Worm (Caenorhabditis elegans): ENCODE measurements around the gene T12B3.3.

T12B3.3 gene

ce11 chrIV:7400502-7401118 lies 25.7 kb downstream of the T12B3.3 start (continued):
- TF ChIP-seq sptf-1 (tag; optimal IDR thresholded peaks at IDR 0.05) (no peak), tbx-2 (tag; optimal IDR thresholded peaks at IDR 0.05) (no peak), nhr-20 (tag; optimal IDR thresholded peaks at IDR 0.05) (peak; percentile 24), aly-2 (tag; optimal IDR thresholded peaks at IDR 0.05) (no peak), C16A3.4 (tag; optimal IDR thresholded peaks at IDR 0.05) (no peak), efl-3 (GFP tag; optimal IDR thresholded peaks at IDR 0.05) (no peak), mab-9 (GFP tag; IDR thresholded peaks at IDR 0.05) (no peak), unc-130 (tag; optimal IDR thresholded peaks at IDR 0.05) (peak; percentile 31), lin-14 (GFP tag; optimal IDR thresholded peaks at IDR 0.05) (peak; percentile 81), skn-1 (tag; optimal IDR thresholded peaks at IDR 0.05) (peak; percentile 33), pag-3 (tag; optimal IDR thresholded peaks at IDR 0.05; ENCODE audit: borderline replicate concordance, insufficient read depth) (no peak), mep-1 (tag; optimal IDR thresholded peaks at IDR 0.05) (no peak), nhr-76 (tag; optimal IDR thresholded peaks at IDR 0.05) (no peak), unc-62 (GFP tag; optimal IDR thresholded peaks at IDR 0.05) (no peak), ztf-11 (tag; optimal IDR thresholded peaks at IDR 0.05) (no peak), hlh-17 (GFP tag; optimal IDR thresholded peaks at IDR 0.05; ENCODE audit: borderline replicate concordance) (no peak)

DNA sequence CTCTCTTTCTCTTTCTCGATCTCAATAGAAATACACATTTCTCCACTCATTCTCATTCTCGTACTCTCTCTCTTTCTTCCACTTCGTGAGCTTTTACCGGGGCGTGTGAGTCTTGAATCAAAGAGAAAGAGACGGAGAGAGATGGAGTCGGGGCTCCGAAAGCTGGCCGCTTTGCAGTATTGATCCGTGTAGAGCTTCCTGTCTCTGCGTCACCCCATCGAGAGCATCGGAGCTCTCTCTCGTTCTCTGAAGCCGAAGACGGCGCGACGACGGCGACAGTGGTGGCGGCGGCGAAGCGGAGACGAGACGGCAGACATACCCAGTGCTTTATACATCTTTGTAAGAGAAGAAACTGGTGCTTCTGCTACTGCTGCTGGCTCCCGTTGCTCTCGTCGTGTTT lies 27.1 kb downstream of the T12B3.3 start:
- TF ChIP-seq sup-37 (GFP tag; optimal IDR thresholded peaks at IDR 0.05) (no peak), pax-3 (tag; optimal IDR thresholded peaks at IDR 0.05) (peak; percentile 32), hpl-2 (GFP tag; optimal IDR thresholded peaks at IDR 0.05) (no peak), efl-1 (optimal IDR thresholded peaks at IDR 0.05) (peak; percentile 39 to 56), efl-1 (GFP tag; optimal IDR thresholded peaks at IDR 0.05 in 1 of 2) (peak in 1 of 2 experiments; percentile 30), dpl-1 (GFP tag; optimal IDR thresholded peaks at IDR 0.05) (no peak), dsc-1 (tag; optimal IDR thresholded peaks at IDR 0.05) (peak; percentile 72), unc-98 (GFP tag; IDR thresholded peaks at IDR 0.05) (no peak), unc-30 (tag; optimal IDR thresholded peaks at IDR 0.05) (no peak), tlp-1 (tag; optimal IDR thresholded peaks at IDR 0.05) (no peak), nhr-84 (tag; optimal IDR thresholded peaks at IDR 0.05) (no peak), aha-1 (tag; optimal IDR thresholded peaks at IDR 0.05) (no peak), C16A3.4 (tag; optimal IDR thresholded peaks at IDR 0.05) (no peak), unc-62 (GFP tag; optimal IDR thresholded peaks at IDR 0.05) (no peak), ceh-90 (tag; optimal IDR thresholded peaks at IDR 0.05) (no peak), egl-27 (tag; optimal IDR thresholded peaks at IDR 0.05) (peak in 1 of 2 experiments; percentile 19), tbx-2 (tag; optimal IDR thresholded peaks at IDR 0.05) (peak; percentile 83), ceh-88 (GFP tag; IDR thresholded peaks at IDR 0.05) (no peak), ets-5 (GFP tag; IDR thresholded peaks at IDR 0.05) (no peak), ceh-63 (GFP tag; optimal IDR thresholded peaks at IDR 0.05) (no peak), mef-2 (tag; optimal IDR thresholded peaks at IDR 0.05) (peak; percentile 67), nhr-19 (GFP tag; conservative IDR thresholded peaks at IDR 0.05) (peak; percentile 64), grh-1 (GFP tag; IDR thresholded peaks at IDR 0.05) (no peak), fos-1 (tag; optimal IDR thresholded peaks at IDR 0.05) (peak; percentile 70), snpc-4 (tag; optimal IDR thresholded peaks at IDR 0.05) (peak; percentile 4), hlh-4 (tag; optimal IDR thresholded peaks at IDR 0.05) (no peak), mab-9 (GFP tag; IDR thresholded peaks at IDR 0.05) (0 out of 2 replicates have a peak, but pooled peaks have one; percentile 18), lin-13 (GFP tag; optimal IDR thresholded peaks at IDR 0.05) (peak; percentile 6), nhr-77 (tag; optimal IDR thresholded peaks at IDR 0.05) (peak; percentile 34), zag-1 (tag; optimal IDR thresholded peaks at IDR 0.05) (peak; percentile 40), elt-3 (tag; optimal IDR thresholded peaks at IDR 0.05) (no peak), alr-1 (tag; optimal IDR thresholded peaks at IDR 0.05; ENCODE audit: borderline replicate concordance) (no peak), nhr-237 (tag; optimal IDR thresholded peaks at IDR 0.05) (no peak), lin-14 (GFP tag; optimal IDR thresholded peaks at IDR 0.05) (peak; percentile 96), nhr-85 (tag) (no peak), F16B12.6 (tag; optimal IDR thresholded peaks at IDR 0.05) (no peak), pag-3 (tag; optimal IDR thresholded peaks at IDR 0.05; ENCODE audit: borderline replicate concordance, insufficient read depth) (no peak), vab-15 (tag; optimal IDR thresholded peaks at IDR 0.05) (no peak), unc-86 (tag; optimal IDR thresholded peaks at IDR 0.05) (peak; percentile 88), nhr-71 (tag; optimal IDR thresholded peaks at IDR 0.05) (peak; percentile 87), zip-4 (GFP tag; optimal IDR thresholded peaks at IDR 0.05) (peak; percentile 2)
